Fruit fly (Drosophila melanogaster) Kc167 (cell line): ENCODE data around the gene dpr5.

ENCODE experiments used
- Myc ChIP-seq: fragments of >200 bp; optimal IDR thresholded peaks from 2 replicates; lab custom pipeline; 2017; ENCODE audit warnings: missing external identifiers
- Sin3A ChIP-seq: fragments of >200 bp; optimal IDR thresholded peaks from 2 replicates; lab custom pipeline; 2018; ENCODE audit warnings: missing external identifiers
- h ChIP-seq: fragments of >200 bp; optimal IDR thresholded peaks from 3 replicates; lab custom pipeline; 2018; ENCODE audit warnings: missing external identifiers

- TF ChIP-seq Myc (lab: Kevin White, UChicago): no peak
- no peak for TF ChIP-seq h (lab: Kevin White, UChicago)
- TF ChIP-seq Sin3A: no peak
Measured at dm6 chr3R:11499715-11500235, at the start of gene dpr5.
